Worm (Caenorhabditis elegans) whole organism, L2 larva: ENCODE measurements around the gene hot-4.

ENCODE experiments used
- egl-27 ChIP-seq: sonication (generic microtip); optimal IDR thresholded peaks from 3 replicates; lab custom pipeline; 2017; ENCODE audit warnings: missing biosample characterization, missing genetic modification reagents, missing genetic modification characterization
- elt-1 ChIP-seq: fragments of 150-350 bp; optimal IDR thresholded peaks from 2 replicates; lab custom pipeline; 2014; ENCODE audit warnings: missing biosample characterization, missing genetic modification characterization
- elt-3 ChIP-seq: sonication (generic microtip); optimal IDR thresholded peaks from 2 replicates; lab custom pipeline; 2017; ENCODE audit warnings: missing biosample characterization, missing genetic modification characterization
- mdl-1 ChIP-seq, 2 experiments: fragments of 150-350 bp in 1 of 2; sonication (generic microtip) in 1 of 2; optimal IDR thresholded peaks; 2 replicates each; lab custom pipeline; 2017; ENCODE audit warnings: missing biosample characterization in 2 of 2, missing genetic modification characterization in 2 of 2

ce11 chrIII:6240528-6240927, 23.3 kb downstream of the hot-4 start, which contains the start of gene T12A2.3:
- no peak for TF ChIP-seq elt-3 (tag; lab: Kevin White, UChicago)
- TF ChIP-seq egl-27 (tag; lab: Kevin White, UChicago): no peak
- no peak for TF ChIP-seq mdl-1 (tag; optimal IDR thresholded peaks at IDR 0.05; lab: Kevin White, UChicago)
- TF ChIP-seq elt-1 (tag; lab: Kevin White, UChicago): no peak
